Worm (Caenorhabditis elegans): ENCODE results near the gene F01G10.6.

- no peak for TF ChIP-seq mdl-1 (tag; optimal IDR thresholded peaks at IDR 0.05)
- no peak for TF ChIP-seq hif-1 (tag; optimal IDR thresholded peaks at IDR 0.05)
- no peak for TF ChIP-seq nhr-48 (tag; optimal IDR thresholded peaks at IDR 0.05)
- TF ChIP-seq egl-27 (tag; optimal IDR thresholded peaks at IDR 0.05): no peak
- no peak for TF ChIP-seq ZK546.5 (tag; optimal IDR thresholded peaks at IDR 0.05)
- TF ChIP-seq unc-62 (GFP tag; optimal IDR thresholded peaks at IDR 0.05 in 1 of 2): no peak
- no peak for TF ChIP-seq unc-62 (tag; optimal IDR thresholded peaks at IDR 0.05)
- no peak for TF ChIP-seq ztf-11 (tag; optimal IDR thresholded peaks at IDR 0.05)
- TF ChIP-seq lsy-2 (tag; optimal IDR thresholded peaks at IDR 0.05): no peak
- no peak for TF ChIP-seq nhr-237 (tag; optimal IDR thresholded peaks at IDR 0.05)
- TF ChIP-seq nhr-77 (tag; optimal IDR thresholded peaks at IDR 0.05): no peak
- no peak for TF ChIP-seq ztf-7 (tag; optimal IDR thresholded peaks at IDR 0.05)
- TF ChIP-seq lin-39 (tag; optimal IDR thresholded peaks at IDR 0.05): no peak
- TF ChIP-seq ceh-82 (tag; optimal IDR thresholded peaks at IDR 0.05): no peak
- TF ChIP-seq dmd-8 (GFP tag; IDR thresholded peaks at IDR 0.05): no peak
These were observed 21.3 kb downstream of the F01G10.6 start, which contains the start of gene K04D7.6 for ce11 chrIV:10206182-10206581.

Measured in whole organism, L4 larva.